Worm (Caenorhabditis elegans): ENCODE measurements around the gene rbr-2.
A peak's percentile ranks its signal among the peaks of the same experiment; 100 is the strongest.

The rbr-2 gene

ce11 chrIV:10918877-10919560 lies 851 bp upstream of the rbr-2 start (continued):
- no peak for TF ChIP-seq Y56A3A.18 (GFP tag; IDR thresholded peaks at IDR 0.05)
- TF ChIP-seq hsf-1 (GFP tag; IDR thresholded peaks at IDR 0.05): no peak
- no peak for TF ChIP-seq sptf-2 (GFP tag; optimal IDR thresholded peaks at IDR 0.05)
- peak; percentile 58 for TF ChIP-seq chd-7 (tag; optimal IDR thresholded peaks at IDR 0.05)
- peak; percentile 14; the same call in 1 of the 2 replicates for TF ChIP-seq D2030.7 (GFP tag; IDR thresholded peaks at IDR 0.05)
- peak; percentile 91 for TF ChIP-seq madf-8 (GFP tag; conservative IDR thresholded peaks at IDR 0.05)

ce11 chrIV:10933062-10933552 lies 13.2 kb downstream of the rbr-2 start, which contains the start of the genes dnc-1 and lsm-7:
Gene dnc-1 (minus strand): TSS chrIV:10933203.
Gene lsm-7 (plus strand): TSS chrIV:10933502.
- peak; percentile 56 for TF ChIP-seq dpl-1 (GFP tag; optimal IDR thresholded peaks at IDR 0.05)
- TF ChIP-seq nhr-90 (tag; optimal IDR thresholded peaks at IDR 0.05): no peak
- TF ChIP-seq ekl-4 (GFP tag; IDR thresholded peaks at IDR 0.05): 0 out of 2 replicates have a peak, but pooled peaks have one; percentile 13
- TF ChIP-seq mxl-1 (tag; optimal IDR thresholded peaks at IDR 0.05): no peak
- peak; percentile 52 for TF ChIP-seq K12H6.12 (tag; optimal IDR thresholded peaks at IDR 0.05)
- TF ChIP-seq him-1 (tag; optimal IDR thresholded peaks at IDR 0.05): no peak
- no peak for TF ChIP-seq unc-62 (GFP tag; optimal IDR thresholded peaks at IDR 0.05)
- no peak for TF ChIP-seq ceh-91 (GFP tag; IDR thresholded peaks at IDR 0.05)
- 0 out of 2 replicates have a peak, but pooled peaks have one; percentile 31 for TF ChIP-seq egl-44 (GFP tag; IDR thresholded peaks at IDR 0.05)
- TF ChIP-seq K11D2.4 (GFP tag; IDR thresholded peaks at IDR 0.05): peak; percentile 68
- TF ChIP-seq chd-7 (tag; optimal IDR thresholded peaks at IDR 0.05): no peak
- peak; percentile 67 for TF ChIP-seq nhr-80 (tag; optimal IDR thresholded peaks at IDR 0.05)
- TF ChIP-seq F23B12.7 (tag; optimal IDR thresholded peaks at IDR 0.05; ENCODE audit: insufficient read depth): peak; percentile 80
- TF ChIP-seq nfyb-1 (GFP tag; IDR thresholded peaks at IDR 0.05): peak; percentile 56
- peak; percentile 20 for TF ChIP-seq tlf-1 (GFP tag; optimal IDR thresholded peaks at IDR 0.05)
- TF ChIP-seq zfh-2 (GFP tag; conservative IDR thresholded peaks at IDR 0.05): peak; percentile 58; the same call in 1 of the 2 replicates
- TF ChIP-seq ceh-100 (GFP tag; IDR thresholded peaks at IDR 0.05): no peak
- peak; percentile 24; the same call in 1 of the 2 replicates for TF ChIP-seq C06A6.2 (GFP tag; conservative IDR thresholded peaks at IDR 0.05)
- 0 out of 2 replicates have a peak, but pooled peaks have one; percentile 6 for TF ChIP-seq B0019.2 (GFP tag; conservative IDR thresholded peaks at IDR 0.05)
- no peak for TF ChIP-seq snpc-4 (GFP tag; optimal IDR thresholded peaks at IDR 0.05)
- TF ChIP-seq snpc-4 (tag; optimal IDR thresholded peaks at IDR 0.05): peak; percentile 1 to 54 (median 45)
- peak; percentile 67 for TF ChIP-seq Y53G8AR.9 (GFP tag; conservative IDR thresholded peaks at IDR 0.05)
- no peak for TF ChIP-seq let-526 (GFP tag; IDR thresholded peaks at IDR 0.05)
- peak; percentile 51 for TF ChIP-seq lsl-1 (GFP tag; optimal IDR thresholded peaks at IDR 0.05)
- TF ChIP-seq athp-1 (tag; optimal IDR thresholded peaks at IDR 0.05): peak; percentile 18
- peak; percentile 64 for TF ChIP-seq pha-4 (tag; optimal IDR thresholded peaks at IDR 0.05)
- TF ChIP-seq lin-40 (tag; optimal IDR thresholded peaks at IDR 0.05): peak; percentile 26
- TF ChIP-seq ceh-27 (GFP tag; optimal IDR thresholded peaks at IDR 0.05): peak; percentile 3
- TF ChIP-seq snpc-1.3 (tag; optimal IDR thresholded peaks at IDR 0.05; ENCODE audit: insufficient read depth): peak; percentile 23
- no peak for TF ChIP-seq nfya-2 (GFP tag; IDR thresholded peaks at IDR 0.05)
- TF ChIP-seq F37B4.10 (GFP tag; IDR thresholded peaks at IDR 0.05): no peak
- no peak for TF ChIP-seq attf-3 (GFP tag; conservative IDR thresholded peaks at IDR 0.05)
- TF ChIP-seq let-607 (tag; optimal IDR thresholded peaks at IDR 0.05): peak; percentile 19 to 25
- TF ChIP-seq repo-1 (tag; optimal IDR thresholded peaks at IDR 0.05): no peak
- no peak for TF ChIP-seq lag-1 (GFP tag; IDR thresholded peaks at IDR 0.05)
- no peak for TF ChIP-seq rcor-1 (GFP tag; IDR thresholded peaks at IDR 0.05)
- peak; percentile 93 for TF ChIP-seq cebp-1 (GFP tag; IDR thresholded peaks at IDR 0.05)
- peak; percentile 99 for TF ChIP-seq cebp-1 (tag; optimal IDR thresholded peaks at IDR 0.05)
- TF ChIP-seq ceh-58 (GFP tag; IDR thresholded peaks at IDR 0.05): no peak
- peak; percentile 64; the same call in 1 of the 2 replicates for TF ChIP-seq madf-6 (GFP tag; IDR thresholded peaks at IDR 0.05)
